Fruit fly (Drosophila melanogaster) S2 (cell line): ENCODE results near the gene Mlp84B.

ENCODE experiments used
- CG8478 ChIP-seq: fragments of >200 bp; optimal IDR thresholded peaks from 2 replicates; lab custom pipeline; 2018
- CTCF ChIP-seq, 2 experiments: fragments of >200 bp; optimal IDR thresholded peaks; 2 replicates each; lab custom pipeline; 2018

dm6 chr3R:7087904-7088303, 29.6 kb downstream of the Mlp84B start:
- no peak for TF ChIP-seq CTCF (optimal IDR thresholded peaks at IDR 0.05; lab: Kevin White, UChicago)
- TF ChIP-seq CG8478 (lab: Kevin White, UChicago) = no peak
